Fruit fly (Drosophila melanogaster) S2 (cell line): ENCODE measurements around the gene slif.

Experiments used
- CG8478 ChIP-seq: fragments of >200 bp; optimal IDR thresholded peaks from 2 replicates; lab custom pipeline; 2018
- CTCF ChIP-seq, 2 experiments: fragments of >200 bp; optimal IDR thresholded peaks; 2 replicates each; lab custom pipeline; 2018

slif gene

DNA sequence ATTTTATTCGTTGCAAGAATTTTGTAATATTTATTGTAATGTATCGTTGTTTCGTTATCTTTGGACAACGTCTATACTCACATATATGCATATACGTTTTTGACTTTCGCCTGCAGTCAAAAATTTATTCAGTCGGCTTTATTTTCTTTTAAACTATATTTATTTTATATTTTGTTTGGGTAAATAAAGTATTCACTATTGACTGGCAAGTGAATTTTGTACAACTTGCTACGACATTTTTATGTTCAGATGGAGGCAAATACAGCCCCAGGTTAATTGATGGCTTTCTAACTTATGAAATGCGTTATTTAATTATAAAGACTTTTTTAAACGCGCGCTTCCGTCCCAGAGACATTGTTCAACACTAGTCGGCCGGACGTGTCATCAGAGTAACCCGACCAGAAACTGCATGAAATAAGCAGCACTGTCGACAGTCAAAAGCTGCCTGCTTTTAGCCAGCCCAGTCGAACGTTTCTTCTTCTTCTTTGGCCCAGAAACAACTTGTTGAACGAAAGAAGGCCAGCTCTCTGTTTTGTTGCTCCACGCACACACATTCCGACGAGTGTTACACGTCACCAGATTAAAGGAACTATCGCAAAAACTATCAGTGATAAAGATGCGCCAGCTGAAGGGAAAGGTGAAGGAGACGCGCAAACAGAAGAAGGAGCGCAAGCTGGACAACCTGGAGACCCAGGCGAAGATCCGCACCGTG is 17.3 kb upstream of the slif start, which contains the start of gene CG33169:
CG33169 (plus strand) TSS at position 498 of the 712 bp plus-strand sequence.
- no peak for TF ChIP-seq CG8478 (lab: Kevin White, UChicago)
- peak in 1 of 2 experiments; percentile 53 for TF ChIP-seq CTCF (optimal IDR thresholded peaks at IDR 0.05; lab: Kevin White, UChicago)

dm6 chr3L:22864254-22865060 is 16.4 kb upstream of the slif start, which contains the start of gene CG33170:
Gene CG33170 (plus strand): TSS chr3L:22864600.
- TF ChIP-seq CG8478 (lab: Kevin White, UChicago) (no peak), CTCF (optimal IDR thresholded peaks at IDR 0.05; lab: Kevin White, UChicago) (no peak)

DNA sequence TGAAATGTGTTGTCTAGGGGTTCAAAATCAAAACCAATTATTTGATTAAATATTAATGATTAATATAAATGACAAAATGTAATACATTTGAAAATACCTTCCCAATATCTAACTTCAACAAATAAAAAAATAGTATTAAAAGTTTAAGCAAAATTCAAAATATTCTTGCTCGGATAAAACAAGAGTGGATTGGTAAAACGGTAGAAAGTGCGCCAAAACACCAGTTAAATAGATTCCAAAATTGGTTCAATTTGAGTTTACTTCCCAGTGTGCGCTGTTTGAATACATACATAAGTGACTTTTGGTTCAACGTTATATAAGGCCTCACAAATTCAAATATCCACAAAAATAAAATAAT is 15.8 kb upstream of the slif start:
- TF ChIP-seq CG8478 (lab: Kevin White, UChicago) = no peak
- no peak for TF ChIP-seq CTCF (optimal IDR thresholded peaks at IDR 0.05; lab: Kevin White, UChicago)

- TF ChIP-seq CTCF (optimal IDR thresholded peaks at IDR 0.05; lab: Kevin White, UChicago) (no peak), CG8478 (lab: Kevin White, UChicago) (no peak)
These were observed 12.8 kb upstream of the slif start, which contains the start of gene EMC4 for dm6 chr3L:22868070-22868469. Gene EMC4 (minus strand): TSS chr3L:22868243.

DNA sequence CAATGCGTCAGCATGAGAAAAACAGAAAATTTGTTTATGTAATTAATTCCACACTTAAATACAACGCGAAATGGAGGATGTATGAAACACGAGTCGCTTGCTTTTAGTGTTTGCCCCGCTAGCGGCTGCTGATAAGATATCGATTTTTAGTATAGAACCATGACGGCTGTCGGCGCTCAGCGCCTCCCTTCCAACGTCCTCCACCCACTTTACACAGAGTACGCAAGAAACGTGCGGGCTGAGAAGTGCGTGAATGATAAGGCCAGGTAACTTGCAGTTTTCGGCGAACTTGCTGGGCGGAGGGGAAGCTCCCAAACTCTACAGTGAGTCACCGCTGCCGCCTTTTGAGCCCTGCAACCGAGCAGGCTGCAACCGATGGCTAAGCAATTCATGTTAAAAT is 10.5 kb upstream of the slif start:
- no peak for TF ChIP-seq CTCF (optimal IDR thresholded peaks at IDR 0.05; lab: Kevin White, UChicago)
- TF ChIP-seq CG8478 (lab: Kevin White, UChicago) = no peak

DNA sequence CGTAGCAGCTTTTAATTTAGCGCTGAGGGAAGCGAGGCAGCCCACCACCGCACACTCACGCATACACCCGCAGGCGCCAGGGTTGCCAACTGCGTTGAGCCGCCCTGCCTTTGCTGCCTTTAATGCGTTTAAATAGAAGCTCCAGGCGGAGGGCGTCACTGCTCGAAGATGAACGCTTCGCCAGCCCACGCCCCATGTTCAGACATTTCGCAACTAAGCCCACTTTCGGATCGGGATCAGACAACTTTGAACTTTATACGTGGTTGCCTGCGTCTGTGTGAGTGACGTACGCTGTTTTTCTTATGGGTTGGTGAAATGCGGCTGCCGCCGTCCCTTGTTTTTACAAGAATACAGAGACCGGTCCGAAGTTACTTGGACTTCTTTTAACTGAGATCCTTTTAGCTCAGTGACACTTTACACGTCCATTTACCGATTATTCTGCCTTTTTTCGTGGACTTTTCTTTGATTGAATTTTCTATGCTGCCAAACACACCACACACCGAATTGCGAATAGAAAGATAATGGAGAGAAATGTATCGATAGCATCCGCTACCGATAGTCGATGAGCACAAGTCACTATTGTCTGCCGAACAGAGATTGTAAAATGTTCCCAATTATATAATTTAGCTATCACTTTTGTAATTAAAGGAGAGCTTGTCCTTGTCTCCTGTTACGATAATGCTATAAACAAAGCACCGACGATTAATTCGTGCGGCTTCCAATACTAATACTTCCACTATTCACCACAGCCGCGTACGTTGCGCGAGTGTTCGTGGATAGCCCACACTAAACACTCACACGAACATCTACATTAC is 9.6 kb upstream of the slif start:
- TF ChIP-seq CG8478 (lab: Kevin White, UChicago) = no peak
- no peak for TF ChIP-seq CTCF (optimal IDR thresholded peaks at IDR 0.05; lab: Kevin White, UChicago)

- TF ChIP-seq CG8478 (lab: Kevin White, UChicago) (no peak), CTCF (optimal IDR thresholded peaks at IDR 0.05; lab: Kevin White, UChicago) (no peak)
These were observed 8.9 kb upstream of the slif start, which contains the start of the genes CG11109 and Arf1 for dm6 chr3L:22871845-22872361. Gene CG11109 (plus strand): TSS chr3L:22872200. Gene Arf1 (minus strand): TSS chr3L:22872231.

- no peak for TF ChIP-seq CTCF (optimal IDR thresholded peaks at IDR 0.05; lab: Kevin White, UChicago)
- TF ChIP-seq CG8478 (lab: Kevin White, UChicago) = no peak
These were observed 2.9 kb upstream of the slif start for dm6 chr3L:22877934-22878333.

DNA sequence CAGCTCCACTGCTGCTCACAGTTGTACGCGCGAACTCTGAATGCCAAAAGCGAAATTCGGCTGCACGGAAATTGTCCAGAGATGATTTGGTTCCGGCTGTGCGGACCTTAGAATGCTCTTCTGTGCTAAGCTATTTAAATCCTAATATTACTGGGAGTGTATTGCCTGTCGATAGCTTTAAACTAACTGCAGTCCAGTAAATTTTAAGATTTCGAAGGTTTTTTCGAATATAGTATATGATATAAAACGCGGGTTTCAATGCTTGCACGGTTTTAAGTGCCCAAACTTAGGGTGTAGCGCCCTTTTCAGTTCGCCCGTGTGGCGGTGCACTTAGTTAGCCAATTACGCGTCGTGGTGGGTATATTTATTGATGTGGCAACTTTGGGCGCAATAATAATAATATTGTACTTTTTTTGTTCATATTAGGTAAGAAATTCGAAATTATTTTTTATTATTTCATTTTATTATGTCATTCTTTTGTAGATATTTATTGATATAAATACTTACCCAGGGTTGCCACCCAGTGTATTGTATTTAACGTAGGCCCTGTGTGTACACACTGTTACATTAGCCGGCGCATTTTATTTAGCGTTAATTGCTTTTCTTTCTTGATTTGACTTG is 2.0 kb upstream of the slif start, which contains the start of the genes Chro and Ssl1:
Chro (minus strand) TSS at position 262 of the 621 bp plus-strand sequence.
Ssl1 (plus strand) TSS at position 367 of the 621 bp plus-strand sequence.
- TF ChIP-seq CG8478 (lab: Kevin White, UChicago) (no peak), CTCF (optimal IDR thresholded peaks at IDR 0.05; lab: Kevin White, UChicago) (no peak)

DNA sequence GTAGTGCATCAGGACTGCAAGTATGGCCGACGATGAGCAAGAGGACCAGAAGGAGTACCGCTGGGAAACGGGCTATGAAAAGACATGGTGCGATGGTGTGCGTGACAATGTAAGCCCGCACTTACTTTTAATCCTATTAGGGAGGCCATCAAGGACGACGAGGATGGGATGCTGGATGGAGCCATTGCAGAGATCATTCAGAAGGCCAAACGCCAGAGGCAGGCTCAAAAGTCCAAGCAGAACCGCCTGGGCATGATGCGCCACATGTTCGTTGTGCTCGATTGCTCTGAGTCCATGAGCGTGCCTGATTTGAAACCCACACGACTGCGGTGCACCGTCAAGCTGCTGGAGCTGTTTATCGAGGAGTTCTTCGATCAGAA is 1.5 kb upstream of the slif start:
- TF ChIP-seq CTCF (optimal IDR thresholded peaks at IDR 0.05; lab: Kevin White, UChicago) (no peak), CG8478 (lab: Kevin White, UChicago) (no peak)

dm6 chr3L:22883649-22884048 is 2.8 kb downstream of the slif start:
- TF ChIP-seq CG8478 (lab: Kevin White, UChicago) = no peak
- TF ChIP-seq CTCF (optimal IDR thresholded peaks at IDR 0.05; lab: Kevin White, UChicago) = no peak

DNA sequence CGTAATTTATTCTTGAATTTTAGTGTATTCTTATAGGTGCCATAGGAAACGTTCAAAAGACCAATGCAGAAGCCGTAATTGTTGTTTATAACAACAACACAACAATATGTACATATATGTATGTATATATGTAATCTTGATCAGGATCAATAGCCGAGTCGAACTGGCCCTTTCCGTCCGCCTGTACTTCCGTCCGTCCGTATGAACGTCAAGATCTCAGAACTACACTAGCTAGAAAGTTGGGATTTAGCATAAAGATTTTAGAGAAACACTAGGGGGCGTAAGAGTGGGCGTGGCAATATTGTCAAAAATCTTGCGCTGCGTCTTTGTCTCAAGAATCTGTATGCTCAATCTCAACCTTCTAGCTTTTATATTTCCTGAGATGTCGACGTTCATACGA is 3.6 kb downstream of the slif start:
- TF ChIP-seq CTCF (optimal IDR thresholded peaks at IDR 0.05; lab: Kevin White, UChicago) (no peak), CG8478 (lab: Kevin White, UChicago) (no peak)

dm6 chr3L:22885843-22886242 is 5.0 kb downstream of the slif start:
- TF ChIP-seq CTCF (optimal IDR thresholded peaks at IDR 0.05; lab: Kevin White, UChicago) (no peak), CG8478 (lab: Kevin White, UChicago) (no peak)
